Worm (Caenorhabditis elegans) whole organism, mixed stage, embryonic: Measurements from ENCODE around the gene C15C7.4.
A peak's percentile ranks its signal among the peaks of the same experiment; 100 is the strongest.

Experiments
- bed-3 ChIP-seq: fragments of 200-800 bp; sonication (Bioruptor generic); optimal IDR thresholded peaks from 3 replicates; lab custom pipeline; 2018; ENCODE audit warnings: mild to moderate bottlenecking, missing genetic modification characterization, moderate library complexity, missing compliant biosample characterization
- blmp-1 ChIP-seq: fragments of 150-350 bp; optimal IDR thresholded peaks from 2 replicates; lab custom pipeline; 2014; ENCODE audit warnings: missing biosample characterization, missing genetic modification characterization
- ceh-39 ChIP-seq: fragments of 150-350 bp; optimal IDR thresholded peaks from 2 replicates; lab custom pipeline; 2014; ENCODE audit warnings: missing biosample characterization, missing genetic modification characterization
- ceh-43 ChIP-seq: fragments of 200-800 bp; sonication (Bioruptor generic); optimal IDR thresholded peaks from 2 replicates; lab custom pipeline; 2018; ENCODE audit warnings: mild to moderate bottlenecking, missing genetic modification characterization, moderate library complexity, missing compliant biosample characterization
- ces-1 ChIP-seq: fragments of 150-350 bp; optimal IDR thresholded peaks from 2 replicates; lab custom pipeline; 2014; ENCODE audit warnings: missing biosample characterization, missing genetic modification reagents, missing genetic modification characterization
- cnd-1 ChIP-seq: fragments of 200-800 bp; sonication (Bioruptor generic); optimal IDR thresholded peaks from 2 replicates; lab custom pipeline; 2018; ENCODE audit warnings: mild to moderate bottlenecking, missing genetic modification characterization, missing compliant biosample characterization
- elt-1 ChIP-seq: sonication (generic microtip); optimal IDR thresholded peaks from 2 replicates; lab custom pipeline; 2017; ENCODE audit warnings: missing genetic modification characterization, mild to moderate bottlenecking, missing compliant biosample characterization, antibody characterized with exemption, moderate library complexity, borderline replicate concordance; ENCODE audit not compliant: insufficient read depth
- elt-3 ChIP-seq: fragments of 150-350 bp; optimal IDR thresholded peaks from 2 replicates; lab custom pipeline; 2014; ENCODE audit warnings: missing biosample characterization, missing genetic modification characterization
- ham-2 ChIP-seq: fragments of 200-800 bp; sonication (Bioruptor generic); optimal IDR thresholded peaks from 2 replicates; lab custom pipeline; 2018; ENCODE audit warnings: mild to moderate bottlenecking, missing genetic modification characterization, missing compliant biosample characterization
- hlh-1 ChIP-seq: fragments of 150-350 bp; optimal IDR thresholded peaks from 2 replicates; lab custom pipeline; 2014; ENCODE audit warnings: missing biosample characterization, missing genetic modification reagents, missing genetic modification characterization
- lin-13 ChIP-seq: fragments of 150-350 bp; optimal IDR thresholded peaks from 2 replicates; lab custom pipeline; 2014; ENCODE audit warnings: missing biosample characterization, missing genetic modification characterization
- lsy-2 ChIP-seq: fragments of 150-350 bp; optimal IDR thresholded peaks from 2 replicates; lab custom pipeline; 2014; ENCODE audit warnings: missing biosample characterization, missing genetic modification characterization
- mab-5 ChIP-seq: fragments of 150-350 bp; optimal IDR thresholded peaks from 2 replicates; lab custom pipeline; 2014; ENCODE audit warnings: missing biosample characterization, missing genetic modification characterization
- mep-1 ChIP-seq: fragments of 150-350 bp; optimal IDR thresholded peaks from 2 replicates; lab custom pipeline; 2017; ENCODE audit warnings: missing biosample characterization, missing genetic modification reagents, missing genetic modification characterization, inconsistent platforms
- mls-2 ChIP-seq: sonication (generic microtip); optimal IDR thresholded peaks from 2 replicates; lab custom pipeline; 2016; ENCODE audit warnings: mild to moderate bottlenecking, missing genetic modification characterization, moderate library complexity, missing compliant biosample characterization
- nhr-2 ChIP-seq: fragments of 150-350 bp; optimal IDR thresholded peaks from 2 replicates; lab custom pipeline; 2014; ENCODE audit warnings: missing biosample characterization, missing genetic modification characterization
- nhr-237 ChIP-seq: fragments of 150-350 bp; optimal IDR thresholded peaks from 2 replicates; lab custom pipeline; 2014; ENCODE audit warnings: missing biosample characterization, missing genetic modification characterization
- nhr-28 ChIP-seq: fragments of 150-350 bp; optimal IDR thresholded peaks from 2 replicates; lab custom pipeline; 2014; ENCODE audit warnings: missing biosample characterization, missing genetic modification characterization
- nhr-76 ChIP-seq: sonication (generic microtip); optimal IDR thresholded peaks from 2 replicates; lab custom pipeline; 2017; ENCODE audit warnings: missing biosample characterization, missing genetic modification characterization
- pha-4 ChIP-seq: fragments of 150-350 bp; optimal IDR thresholded peaks from 2 replicates; lab custom pipeline; 2018; ENCODE audit warnings: missing biosample characterization, missing genetic modification reagents, missing genetic modification characterization
- sem-2 ChIP-seq: fragments of 200-800 bp; sonication (Bioruptor generic); optimal IDR thresholded peaks from 2 replicates; lab custom pipeline; 2018; ENCODE audit warnings: mild to moderate bottlenecking, missing genetic modification characterization, missing compliant biosample characterization
- sptf-1 ChIP-seq: sonication (generic microtip); optimal IDR thresholded peaks from 2 replicates; lab custom pipeline; 2017; ENCODE audit warnings: mild to moderate bottlenecking, missing genetic modification characterization, moderate library complexity, missing compliant biosample characterization
- tbx-8 ChIP-seq: fragments of 200-800 bp; sonication (Bioruptor generic); optimal IDR thresholded peaks from 2 replicates; lab custom pipeline; 2018; ENCODE audit warnings: mild to moderate bottlenecking, missing genetic modification characterization, moderate library complexity, missing compliant biosample characterization
- unc-120 ChIP-seq: sonication (generic microtip); optimal IDR thresholded peaks from 2 replicates; lab custom pipeline; 2017; ENCODE audit warnings: missing genetic modification characterization, missing compliant biosample characterization; ENCODE audit not compliant: poor library complexity, severe bottlenecking
- unc-39 ChIP-seq: fragments of 150-350 bp; optimal IDR thresholded peaks from 2 replicates; lab custom pipeline; 2014; ENCODE audit warnings: missing biosample characterization, missing genetic modification characterization
- unc-62 ChIP-seq: fragments of 150-350 bp; optimal IDR thresholded peaks from 2 replicates; lab custom pipeline; 2014; ENCODE audit warnings: missing biosample characterization, missing genetic modification reagents, missing genetic modification characterization
- zip-8 ChIP-seq: fragments of 150-350 bp; optimal IDR thresholded peaks from 2 replicates; lab custom pipeline; 2014; ENCODE audit warnings: missing biosample characterization, missing genetic modification characterization

The C15C7.4 gene

DNA sequence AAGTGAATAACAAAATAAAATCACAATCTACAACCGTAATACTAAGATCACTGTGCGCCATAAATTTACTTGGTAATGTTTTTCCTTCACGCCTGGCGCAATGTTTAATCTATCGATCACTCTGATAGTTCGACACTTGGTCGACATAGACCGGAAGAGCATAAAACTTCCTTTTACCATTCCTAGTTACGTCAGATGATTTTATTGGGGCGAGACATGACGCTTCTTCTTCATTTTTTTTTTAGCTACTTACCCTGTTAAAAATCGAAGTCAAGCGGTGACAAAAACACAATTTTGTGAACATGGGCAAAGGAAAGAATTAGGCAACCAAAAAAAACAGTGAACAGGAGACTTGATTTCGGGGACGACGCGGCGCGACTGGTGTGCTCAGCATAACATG, 9.2 kb downstream of the C15C7.4 start:
- TF ChIP-seq mls-2 (no peak), sptf-1 (tag; lab: Kevin White, UChicago) (no peak), elt-3 (tag; lab: Kevin White, UChicago) (no peak)

DNA sequence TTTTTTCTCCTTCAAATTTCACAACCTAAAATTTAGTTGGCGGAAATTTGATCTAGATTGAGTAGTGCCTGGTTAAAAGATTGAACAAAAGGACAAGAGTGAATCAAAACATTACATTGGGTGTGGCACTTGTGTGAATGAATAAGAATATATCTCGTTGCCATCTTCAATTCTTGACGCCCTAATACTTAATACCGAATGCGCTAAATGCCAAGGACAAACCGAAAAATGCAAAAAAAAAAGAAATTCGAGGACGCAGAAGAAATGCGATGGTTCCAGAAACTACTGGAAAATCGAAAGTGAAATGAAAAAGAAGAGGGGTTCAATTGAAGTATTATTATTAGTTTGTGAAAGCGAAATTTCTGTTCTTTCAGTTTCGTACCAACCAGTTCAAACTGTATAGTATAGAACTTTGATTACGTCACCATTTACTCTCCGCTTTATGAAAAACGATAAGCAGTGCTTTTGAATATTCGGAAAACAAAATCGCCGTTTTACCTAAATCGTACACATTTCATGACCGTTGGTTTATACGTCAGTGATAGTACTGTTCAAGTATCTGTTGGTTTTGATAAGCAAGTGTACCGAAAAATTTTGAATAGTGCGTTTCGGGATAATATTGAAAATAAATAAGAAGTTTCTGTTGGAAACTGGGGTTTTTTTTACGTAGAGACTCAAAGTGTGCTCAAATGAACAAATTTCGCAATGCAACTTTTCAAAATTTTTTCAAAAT, 9.9 kb downstream of the C15C7.4 start:
- TF ChIP-seq ham-2 (no peak), zip-8 (tag; lab: Kevin White, UChicago) (peak; percentile 6), pha-4 (no peak)

DNA sequence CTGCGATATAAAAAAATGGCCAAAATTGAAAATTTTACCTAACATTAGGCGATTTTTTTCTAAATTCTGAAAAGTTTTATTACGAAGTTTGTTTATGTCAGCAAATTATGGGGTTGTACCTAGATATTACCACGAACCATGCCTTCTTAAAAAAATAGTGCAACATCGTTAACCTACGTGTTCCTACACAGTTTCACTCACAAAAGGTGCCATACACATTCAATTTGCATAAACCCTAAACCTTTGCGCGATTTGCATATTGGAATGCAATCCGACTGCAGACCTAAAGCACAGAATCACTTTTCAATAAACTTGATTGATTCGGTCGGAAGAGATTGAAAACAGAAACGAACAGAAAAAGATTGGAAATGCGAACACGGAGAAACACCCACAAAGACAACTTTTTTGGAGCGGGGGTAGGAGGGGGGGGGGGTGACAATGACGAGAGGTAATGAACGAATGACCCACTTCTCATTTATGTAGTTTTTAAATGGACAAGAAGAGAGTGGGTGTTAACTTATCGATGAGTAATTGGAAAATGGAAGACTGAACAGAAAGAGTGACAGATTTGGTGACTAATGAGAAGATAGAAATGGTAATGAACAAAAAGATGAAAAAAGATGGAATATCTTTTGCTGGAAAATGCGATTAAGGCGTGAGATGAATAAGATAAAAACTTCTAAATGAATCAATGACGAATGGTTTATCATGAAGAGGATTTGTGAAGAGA, 10.9 kb downstream of the C15C7.4 start:
- TF ChIP-seq nhr-28, result no peak
- TF ChIP-seq, all 35 proteins: peak for 0

DNA sequence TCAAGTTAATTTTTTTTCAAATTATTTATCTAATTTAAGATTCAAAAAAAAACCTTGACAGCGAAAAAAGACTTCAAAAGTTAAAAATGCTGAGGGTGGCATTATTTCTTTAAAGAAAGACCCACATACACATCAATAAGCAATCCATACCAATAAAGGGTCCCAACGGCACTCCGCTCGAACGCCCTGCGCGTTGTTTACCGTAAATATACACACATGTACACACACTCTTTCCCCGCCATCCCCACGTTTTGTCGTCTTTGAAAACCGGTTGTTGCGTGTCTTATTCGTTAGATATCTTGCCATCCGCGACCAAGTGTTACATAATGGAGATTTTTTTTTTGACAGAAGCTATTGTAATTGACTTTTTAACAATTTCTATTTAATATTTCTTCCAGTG, 14.2 kb downstream of the C15C7.4 start, which contains the start of gene gcc-1:
TSS of gene gcc-1 (plus strand) at position 399 of the 400 bp plus-strand sequence.
- TF ChIP-seq elt-3 (tag; lab: Kevin White, UChicago) (no peak), nhr-2 (tag; lab: Kevin White, UChicago) (no peak), elt-1 (no peak), tbx-8 (GFP tag; lab: Kevin White, UChicago) (no peak), pha-4 (peak; percentile 77), mep-1 (peak; percentile 25), unc-39 (tag; lab: Kevin White, UChicago) (no peak), hlh-1 (tag; lab: Kevin White, UChicago) (peak; percentile 33), unc-120 (tag; lab: Kevin White, UChicago) (peak; percentile 51), lin-13 (tag; lab: Kevin White, UChicago) (peak; percentile 2), nhr-76 (no peak), unc-62 (GFP tag; lab: Kevin White, UChicago) (no peak), lsy-2 (peak; percentile 46), ces-1 (GFP tag; lab: Kevin White, UChicago) (peak; percentile 24)

DNA sequence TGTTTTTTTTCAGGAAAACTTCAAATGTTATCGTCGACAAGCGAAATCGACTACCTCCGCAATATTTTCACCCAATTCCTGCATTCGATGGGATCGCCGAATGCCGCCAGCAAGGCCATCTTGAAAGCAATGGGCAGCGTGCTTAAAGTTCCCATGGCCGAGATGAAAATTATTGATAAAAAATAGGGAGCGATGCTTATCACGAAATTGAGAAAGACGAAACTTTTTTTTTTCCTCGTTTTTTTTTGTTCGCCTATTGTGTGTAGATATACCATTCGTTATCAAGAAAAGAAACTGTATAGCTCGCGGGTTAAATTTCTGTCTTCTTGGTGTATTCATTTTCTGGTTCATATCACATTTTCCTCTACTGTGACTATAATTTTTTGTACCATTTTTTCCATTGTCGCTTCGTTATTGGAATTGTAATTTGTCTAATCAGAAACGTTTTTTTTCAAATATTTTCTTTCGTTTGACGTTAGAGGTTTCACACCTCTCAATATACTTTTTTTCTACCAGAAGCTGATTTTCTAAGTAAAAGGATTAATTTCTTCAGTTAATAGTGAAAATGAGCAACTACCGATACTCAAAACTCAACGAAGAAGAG, 18.7 kb downstream of the C15C7.4 start, which contains the start of gene syx-6:
TSS of gene syx-6 (plus strand) at position 554 of the 604 bp plus-strand sequence.
- no peak for TF ChIP-seq elt-1
- TF ChIP-seq cnd-1, result no peak
- TF ChIP-seq zip-8 (tag; lab: Kevin White, UChicago), result no peak
- TF ChIP-seq nhr-237, result no peak
- TF ChIP-seq blmp-1 (tag; lab: Kevin White, UChicago), result no peak
- no peak for TF ChIP-seq sem-2 (GFP tag; lab: Kevin White, UChicago)
- no peak for TF ChIP-seq nhr-28
- no peak for TF ChIP-seq mab-5

DNA sequence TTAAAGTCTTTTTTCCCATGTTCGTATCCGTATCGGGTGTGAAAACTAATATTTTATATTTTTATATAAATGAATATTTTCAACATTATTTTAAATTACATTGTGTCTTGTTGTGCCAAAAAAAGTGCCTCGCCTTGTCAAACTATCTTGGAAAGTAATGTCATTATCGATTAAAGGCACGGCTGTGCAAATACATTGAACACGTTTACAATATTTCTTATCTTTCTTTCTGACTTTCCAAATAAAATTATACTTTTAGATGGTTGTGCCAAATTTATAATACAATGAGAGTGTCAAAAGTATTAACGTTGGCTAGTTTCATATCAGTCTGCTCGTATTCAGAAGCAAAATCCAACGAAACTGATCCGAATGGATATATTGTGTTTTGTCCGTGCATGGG, 20.2 kb downstream of the C15C7.4 start, which contains the start of gene pfut-1:
TSS of gene pfut-1 (plus strand) at position 258 of the 400 bp plus-strand sequence.
- TF ChIP-seq nhr-237 (no peak), elt-3 (tag; lab: Kevin White, UChicago) (no peak), ceh-43 (no peak), bed-3 (no peak), hlh-1 (tag; lab: Kevin White, UChicago) (no peak), sem-2 (GFP tag; lab: Kevin White, UChicago) (no peak), unc-62 (GFP tag; lab: Kevin White, UChicago) (no peak), zip-8 (tag; lab: Kevin White, UChicago) (no peak), ceh-39 (tag; lab: Kevin White, UChicago) (no peak), blmp-1 (tag; lab: Kevin White, UChicago) (no peak)
